Worm (Caenorhabditis elegans) whole organism, L4 larva: ENCODE results near the gene F01G12.18.

Experiments
- F10B5.3 ChIP-seq: sonication (generic microtip); optimal IDR thresholded peaks from 2 replicates; lab custom pipeline; 2016; ENCODE audit warnings: mild to moderate bottlenecking, missing genetic modification characterization, missing compliant biosample characterization
- F26F4.8 ChIP-seq: fragments of 200-800 bp; sonication (Bioruptor generic); conservative IDR thresholded peaks from 2 replicates; pipeline ENCODE4 v1.3.6; 2022; ENCODE audit warnings: missing genetic modification characterization, missing compliant biosample characterization
- F37D6.2 ChIP-seq: sonication (generic microtip); optimal IDR thresholded peaks from 2 replicates; lab custom pipeline; 2016; ENCODE audit warnings: mild to moderate bottlenecking, missing genetic modification characterization, missing compliant biosample characterization
- F44E2.7 ChIP-seq: fragments of 200-800 bp; sonication (Bioruptor generic); IDR thresholded peaks from 2 replicates; pipeline ENCODE4 v2.1.2; 2022; ENCODE audit warnings: missing genetic modification characterization, missing compliant biosample characterization
- T26A8.4 ChIP-seq: fragments of 200-800 bp; sonication (Bioruptor generic); IDR thresholded peaks from 2 replicates; pipeline ENCODE4 v1.3.6; 2022; ENCODE audit warnings: missing genetic modification characterization, missing compliant biosample characterization
- Y105C5A.15 ChIP-seq: fragments of 200-800 bp; sonication (Bioruptor generic); IDR thresholded peaks from 2 replicates; pipeline ENCODE4 v1.3.6; 2022; ENCODE audit warnings: missing genetic modification characterization, missing compliant biosample characterization
- aha-1 ChIP-seq: fragments of 150-350 bp; peaks from one replicate; lab custom pipeline; 2014; ENCODE audit warnings: missing biosample characterization, missing genetic modification characterization
- ama-1 ChIP-seq: fragments of 150-350 bp; optimal IDR thresholded peaks from 2 replicates; lab custom pipeline; 2014; ENCODE audit warnings: inconsistent platforms, mixed read lengths
- arid-1 ChIP-seq: fragments of 200-800 bp; sonication (Bioruptor generic); conservative IDR thresholded peaks from 2 replicates; pipeline ENCODE4 v1.3.6; 2022; ENCODE audit warnings: missing genetic modification reagents, missing genetic modification characterization, missing compliant biosample characterization
- attf-4 ChIP-seq: sonication (generic microtip); optimal IDR thresholded peaks from 3 replicates; lab custom pipeline; 2017; ENCODE audit warnings: missing biosample characterization, missing genetic modification characterization
- ceh-28 ChIP-seq: fragments of 150-350 bp; optimal IDR thresholded peaks from 2 replicates; lab custom pipeline; 2014; ENCODE audit warnings: missing biosample characterization, missing genetic modification reagents, missing genetic modification characterization
- ceh-82 ChIP-seq: sonication (generic microtip); optimal IDR thresholded peaks from 2 replicates; lab custom pipeline; 2017; ENCODE audit warnings: missing biosample characterization, missing genetic modification characterization
- ctbp-1 ChIP-seq: fragments of 200-800 bp; sonication (Bioruptor generic); IDR thresholded peaks from 2 replicates; pipeline ENCODE4 v1.3.6; 2022; ENCODE audit warnings: missing genetic modification reagents, missing genetic modification characterization, missing compliant biosample characterization
- dmd-9 ChIP-seq: fragments of 200-800 bp; sonication (Bioruptor generic); IDR thresholded peaks from 2 replicates; pipeline ENCODE4 v1.3.6; 2022; ENCODE audit warnings: missing genetic modification reagents, missing genetic modification characterization, missing compliant biosample characterization
- fkh-10 ChIP-seq: fragments of 150-350 bp; optimal IDR thresholded peaks from 2 replicates; lab custom pipeline; 2014; ENCODE audit warnings: missing biosample characterization, missing genetic modification reagents, missing genetic modification characterization
- hif-1 ChIP-seq, 2 experiments: sonication (generic microtip); optimal IDR thresholded peaks; 2 replicates each; lab custom pipeline; 2016 to 2017; ENCODE audit warnings: missing compliant biosample characterization in 2 of 2, missing genetic modification characterization in 2 of 2, missing genetic modification reagents in 2 of 2, missing genotype in 2 of 2, mild to moderate bottlenecking in 1 of 2
- hlh-11 ChIP-seq: fragments of 200-800 bp; sonication (Bioruptor generic); optimal IDR thresholded peaks from 2 replicates; lab custom pipeline; 2018; ENCODE audit warnings: mild to moderate bottlenecking, missing genetic modification characterization, missing compliant biosample characterization
- hlh-30 ChIP-seq: sonication (generic microtip); optimal IDR thresholded peaks from 2 replicates; lab custom pipeline; 2017; ENCODE audit warnings: antibody characterized with exemption, mild to moderate bottlenecking, missing genetic modification characterization, missing compliant biosample characterization; ENCODE audit not compliant: insufficient read depth
- lim-7 ChIP-seq: fragments of 200-800 bp; sonication (Bioruptor generic); IDR thresholded peaks from 2 replicates; pipeline ENCODE4 v1.3.6; 2022; ENCODE audit warnings: missing genetic modification characterization, missing compliant biosample characterization
- lin-1 ChIP-seq: fragments of 200-800 bp; sonication (Bioruptor generic); IDR thresholded peaks from 2 replicates; pipeline ENCODE4 v1.3.6; 2022; ENCODE audit warnings: missing genetic modification reagents, missing genetic modification characterization, missing compliant biosample characterization
- lin-15B ChIP-seq: fragments of 150-350 bp; sonication (generic microtip); optimal IDR thresholded peaks from 3 replicates; lab custom pipeline; 2014; ENCODE audit warnings: missing biosample characterization, missing genetic modification characterization
- lin-29 ChIP-seq: fragments of 200-800 bp; sonication (Bioruptor generic); IDR thresholded peaks from 2 replicates; pipeline ENCODE4 v1.3.6; 2022; ENCODE audit warnings: missing genetic modification reagents, missing genetic modification characterization, missing compliant biosample characterization
- lsy-2 ChIP-seq, 2 experiments: fragments of 150-350 bp in 1 of 2; sonication (generic microtip) in 1 of 2; optimal IDR thresholded peaks; 2 replicates each; lab custom pipeline; 2014 to 2017; ENCODE audit warnings: missing biosample characterization in 2 of 2, missing genetic modification characterization in 2 of 2
- madf-5 ChIP-seq, 2 experiments: fragments of 200-800 bp; sonication (Bioruptor generic); IDR thresholded peaks; 2 replicates each; pipeline ENCODE4 v1.3.6; 2022; ENCODE audit warnings: missing compliant biosample characterization in 2 of 2, missing genetic modification characterization in 2 of 2
- madf-9 ChIP-seq: fragments of 200-800 bp; sonication (Bioruptor generic); conservative IDR thresholded peaks from 2 replicates; pipeline ENCODE4 v1.3.6; 2022; ENCODE audit warnings: missing genetic modification reagents, missing genetic modification characterization, missing compliant biosample characterization
- mxl-2 ChIP-seq: fragments of 200-800 bp; sonication (Bioruptor generic); conservative IDR thresholded peaks from 2 replicates; pipeline ENCODE4 v1.3.6; 2022; ENCODE audit warnings: missing genetic modification reagents, missing genetic modification characterization, missing compliant biosample characterization
- nhr-111 ChIP-seq: fragments of 200-800 bp; sonication (Bioruptor generic); optimal IDR thresholded peaks from 2 replicates; lab custom pipeline; 2018; ENCODE audit warnings: mild to moderate bottlenecking, missing genetic modification characterization, missing compliant biosample characterization
- nhr-28 ChIP-seq: fragments of 150-350 bp; optimal IDR thresholded peaks from 2 replicates; lab custom pipeline; 2014; ENCODE audit warnings: missing biosample characterization, missing genetic modification characterization
- nhr-42 ChIP-seq: fragments of 200-800 bp; sonication (Bioruptor generic); IDR thresholded peaks from 2 replicates; pipeline ENCODE4 v1.3.6; 2022; ENCODE audit warnings: missing genetic modification characterization, missing compliant biosample characterization
- nhr-76 ChIP-seq: fragments of 150-350 bp; optimal IDR thresholded peaks from 2 replicates; lab custom pipeline; 2014; ENCODE audit warnings: missing biosample characterization, missing genetic modification characterization
- pha-4 ChIP-seq, 2 experiments: fragments of 150-350 bp in 1 of 2; fragments of 200-800 bp in 1 of 2; sonication (Bioruptor generic) in 1 of 2; IDR thresholded peaks in 1 of 2; optimal IDR thresholded peaks in 1 of 2; 2 replicates each; pipeline versions ENCODE4 v1.3.6 to Lab custom; 2014 to 2022; ENCODE audit warnings: missing genetic modification characterization in 2 of 2, missing genetic modification reagents in 2 of 2, missing biosample characterization in 1 of 2, missing compliant biosample characterization in 1 of 2
- php-3 ChIP-seq: fragments of 200-800 bp; sonication (Bioruptor generic); IDR thresholded peaks from 2 replicates; pipeline ENCODE4 v1.3.6; 2022; ENCODE audit warnings: missing genetic modification reagents, missing genetic modification characterization, missing compliant biosample characterization
- pqm-1 ChIP-seq: sonication (generic microtip); optimal IDR thresholded peaks from 2 replicates; lab custom pipeline; 2017; ENCODE audit warnings: missing biosample characterization, missing genetic modification characterization
- set-16 ChIP-seq: fragments of 200-800 bp; sonication (Bioruptor generic); IDR thresholded peaks from 2 replicates; pipeline ENCODE4 v1.3.6; 2022; ENCODE audit warnings: missing genetic modification reagents, missing genetic modification characterization, missing compliant biosample characterization
- skn-1 ChIP-seq: fragments of 150-350 bp; optimal IDR thresholded peaks from 2 replicates; lab custom pipeline; 2014; ENCODE audit warnings: missing biosample characterization, missing genetic modification characterization
- tag-97 ChIP-seq: fragments of 200-800 bp; sonication (Bioruptor generic); IDR thresholded peaks from 2 replicates; pipeline ENCODE4 v1.3.6; 2022; ENCODE audit warnings: missing genetic modification characterization, missing compliant biosample characterization
- unc-39 ChIP-seq: sonication (generic microtip); optimal IDR thresholded peaks from 2 replicates; lab custom pipeline; 2017; ENCODE audit warnings: missing biosample characterization, missing genetic modification characterization
- unc-62 ChIP-seq, 3 experiments: fragments of 150-350 bp in 1 of 3; sonication (generic microtip); optimal IDR thresholded peaks in 2 of 3; peaks in 1 of 3; 1 replicate in 1 of 3; 2 replicates in 2 of 3; lab custom pipeline; 2014 to 2017; ENCODE audit warnings: missing biosample characterization in 3 of 3, missing genetic modification characterization in 3 of 3, missing genetic modification reagents in 3 of 3, missing genotype in 1 of 3
- vab-7 ChIP-seq: fragments of 200-800 bp; sonication (Bioruptor generic); IDR thresholded peaks from 2 replicates; pipeline ENCODE4 v1.3.6; 2022; ENCODE audit warnings: missing genetic modification reagents, missing genetic modification characterization, missing compliant biosample characterization
- zag-1 ChIP-seq: fragments of 150-350 bp; optimal IDR thresholded peaks from 2 replicates; lab custom pipeline; 2014; ENCODE audit warnings: missing biosample characterization, missing genetic modification characterization
- zip-2 ChIP-seq: fragments of 150-350 bp; optimal IDR thresholded peaks from 2 replicates; lab custom pipeline; 2014; ENCODE audit warnings: missing biosample characterization, missing genetic modification characterization
- ztf-11 ChIP-seq: fragments of 150-350 bp; optimal IDR thresholded peaks from 2 replicates; lab custom pipeline; 2014; ENCODE audit warnings: missing biosample characterization, missing genetic modification characterization
- ztf-7 ChIP-seq: fragments of 150-350 bp; optimal IDR thresholded peaks from 2 replicates; lab custom pipeline; 2014; ENCODE audit warnings: missing biosample characterization, missing genetic modification characterization

Gene F01G12.18

DNA sequence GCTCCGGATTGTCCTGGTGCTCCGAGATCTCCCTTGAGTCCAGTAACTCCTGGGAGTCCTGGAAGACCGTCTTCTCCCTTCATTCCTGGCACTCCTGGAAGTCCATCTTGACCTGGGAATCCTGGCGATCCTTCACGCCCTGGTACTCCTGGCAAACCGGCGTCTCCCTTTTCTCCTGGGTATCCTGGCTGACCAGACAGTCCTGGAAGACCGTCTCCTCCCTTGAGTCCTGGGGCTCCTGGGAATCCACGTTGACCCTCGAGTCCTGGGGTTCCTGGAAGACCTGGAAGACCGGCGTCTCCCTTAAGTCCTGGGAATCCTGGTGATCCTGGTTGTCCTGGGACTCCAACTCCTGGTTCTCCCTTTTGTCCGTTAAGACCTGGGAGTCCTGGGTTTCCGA, 14.3 kb downstream of the F01G12.18 start:
- TF ChIP-seq ama-1 (lab: Kevin White, UChicago) (no peak), set-16 (peak; percentile 84)

DNA sequence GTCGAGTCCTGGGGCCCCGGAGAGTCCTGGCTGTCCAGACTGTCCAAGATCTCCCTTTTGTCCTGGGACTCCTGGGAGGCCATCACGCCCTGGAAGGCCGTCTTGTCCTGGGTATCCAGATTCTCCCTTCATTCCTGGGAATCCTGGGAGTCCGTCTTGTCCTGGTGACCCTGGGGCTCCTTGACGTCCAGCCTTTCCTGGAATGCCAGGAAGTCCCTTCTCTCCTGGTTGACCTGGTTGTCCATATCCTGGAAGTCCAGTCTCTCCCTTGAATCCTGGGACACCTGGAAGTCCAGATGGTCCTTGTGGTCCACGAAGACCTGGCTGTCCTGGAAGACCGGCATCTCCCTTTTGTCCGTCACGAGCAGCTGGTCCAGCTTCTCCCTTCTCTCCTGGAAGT, 15.2 kb downstream of the F01G12.18 start:
- TF ChIP-seq aha-1 (peak; percentile 20), lin-15B (tag; lab: Kevin White, UChicago) (no peak), set-16 (peak; percentile 80)

DNA sequence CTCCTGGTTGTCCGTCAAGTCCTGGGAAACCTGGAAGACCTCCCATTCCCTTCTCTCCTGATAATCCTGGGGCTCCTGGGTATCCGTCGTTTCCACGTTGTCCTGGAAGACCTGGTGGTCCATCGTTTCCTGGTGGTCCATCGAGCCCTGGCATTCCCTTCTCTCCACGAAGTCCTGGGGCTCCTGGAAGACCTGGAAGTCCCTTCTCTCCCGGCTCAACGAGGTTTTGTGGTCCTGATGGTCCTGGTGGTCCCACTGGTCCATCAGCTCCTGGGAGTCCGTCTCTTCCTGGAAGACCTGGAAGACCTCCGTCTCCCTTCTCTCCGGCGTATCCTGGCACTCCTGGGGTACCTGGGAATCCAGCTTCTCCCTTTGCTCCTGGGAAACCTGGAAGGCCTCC, 16.4 kb downstream of the F01G12.18 start:
- TF ChIP-seq vab-7 (GFP tag; lab: Robert Waterston, UW) = no peak
- no peak for TF ChIP-seq ceh-28
- TF ChIP-seq attf-4 (tag; lab: Kevin White, UChicago) = no peak
- TF ChIP-seq Y105C5A.15 = no peak
- TF ChIP-seq zip-2 (tag; lab: Kevin White, UChicago) = no peak
- peak; percentile 89 for TF ChIP-seq set-16
- peak in 1 of 2 experiments; percentile 3 for TF ChIP-seq unc-62 (GFP tag; optimal IDR thresholded peaks at IDR 0.05 in 1 of 2; lab: Kevin White, UChicago)
- TF ChIP-seq unc-62 (tag; optimal IDR thresholded peaks at IDR 0.05; lab: Kevin White, UChicago) = no peak

DNA sequence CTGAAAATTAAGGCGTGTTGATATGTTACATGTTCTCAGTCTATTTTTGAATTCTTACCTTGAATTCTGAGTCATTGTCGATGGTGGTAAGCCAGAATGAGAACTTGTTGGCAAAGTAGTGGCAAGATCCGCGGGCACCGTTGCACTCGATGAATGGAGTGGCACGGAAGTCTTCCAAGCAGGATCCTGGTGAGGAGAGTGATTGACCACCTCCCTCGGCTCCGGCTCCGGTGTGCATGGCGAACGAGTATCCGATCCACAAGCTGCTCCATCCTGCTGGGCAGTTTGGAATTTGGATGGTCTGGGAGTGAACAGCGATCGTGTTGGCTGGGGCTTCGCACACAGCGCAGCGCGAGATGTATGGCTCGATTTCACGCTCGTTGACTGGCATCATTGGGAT, 17.2 kb downstream of the F01G12.18 start:
- peak; percentile 75 for TF ChIP-seq set-16
- TF ChIP-seq hlh-30 (tag; lab: Kevin White, UChicago) = no peak

DNA sequence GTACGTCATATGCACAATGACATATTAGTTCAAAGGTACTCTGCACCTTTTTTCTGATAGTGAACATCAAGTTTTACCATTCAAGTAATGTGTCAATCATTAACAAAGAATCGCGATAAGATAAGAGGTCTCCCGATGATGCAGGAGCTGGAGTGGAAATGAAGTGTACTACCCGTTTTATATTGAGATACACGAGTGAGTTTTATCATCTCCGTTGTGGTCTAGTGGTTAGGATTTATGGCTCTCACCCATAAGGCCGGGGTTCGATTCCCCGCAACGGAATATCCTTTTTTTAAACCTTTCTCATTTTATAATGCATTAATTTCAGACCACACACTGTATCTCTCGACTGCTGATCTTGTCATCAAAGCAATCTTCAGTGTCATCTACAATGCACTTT, 20.4 kb downstream of the F01G12.18 start:
- TF ChIP-seq nhr-42 (GFP tag; lab: Robert Waterston, UW) (peak; percentile 43; the same call in 1 of the 2 replicates), mxl-2 (GFP tag; lab: Robert Waterston, UW) (0 out of 2 replicates have a peak, but pooled peaks have one; percentile 6), dmd-9 (GFP tag; lab: Robert Waterston, UW) (peak; percentile 56; the same call in 1 of the 2 replicates), ceh-82 (no peak), lin-1 (peak; percentile 82; the same call in 1 of the 2 replicates), F26F4.8 (GFP tag; lab: Robert Waterston, UW) (peak; percentile 68; the same call in 1 of the 2 replicates), arid-1 (GFP tag; lab: Robert Waterston, UW) (peak; percentile 64; the same call in 1 of the 2 replicates), unc-39 (no peak), T26A8.4 (GFP tag; lab: Robert Waterston, UW) (peak; percentile 77), F37D6.2 (tag; lab: Kevin White, UChicago) (no peak), nhr-76 (no peak), lim-7 (GFP tag; lab: Robert Waterston, UW) (peak; percentile 65), hlh-11 (tag; lab: Kevin White, UChicago) (peak; percentile 83), pha-4 (GFP tag; IDR thresholded peaks at IDR 0.05; lab: Robert Waterston, UW) (peak; percentile 81; the same call in 1 of the 2 replicates), pha-4 (tag; optimal IDR thresholded peaks at IDR 0.05; lab: Kevin White, UChicago) (no peak), ztf-7 (tag; lab: Kevin White, UChicago) (peak; percentile 77), fkh-10 (peak; percentile 11), madf-5 (GFP tag; IDR thresholded peaks at IDR 0.05; lab: Robert Waterston, UW) (peak in 1 of 2 experiments; percentile 67; a peak in 1 of 4 replicates), ctbp-1 (peak; percentile 72), ztf-11 (tag; lab: Kevin White, UChicago) (no peak), nhr-111 (GFP tag; lab: Kevin White, UChicago) (peak; percentile 33), nhr-28 (no peak), zag-1 (tag; lab: Kevin White, UChicago) (no peak), F44E2.7 (GFP tag; lab: Robert Waterston, UW) (0 out of 2 replicates have a peak, but pooled peaks have one; percentile 36), hif-1 (tag; optimal IDR thresholded peaks at IDR 0.05; lab: Kevin White, UChicago) (peak in 1 of 2 experiments; percentile 29), Y105C5A.15 (0 out of 2 replicates have a peak, but pooled peaks have one; percentile 74), php-3 (GFP tag; lab: Robert Waterston, UW) (peak; percentile 73; the same call in 1 of the 2 replicates), skn-1 (tag; lab: Kevin White, UChicago) (no peak), madf-9 (peak; percentile 52; the same call in 1 of the 2 replicates), pqm-1 (tag; lab: Kevin White, UChicago) (peak; percentile 94), tag-97 (GFP tag; lab: Robert Waterston, UW) (no peak), lin-29 (peak; percentile 56; the same call in 1 of the 2 replicates), lsy-2 (tag; optimal IDR thresholded peaks at IDR 0.05; lab: Kevin White, UChicago) (peak in 1 of 2 experiments; percentile 61), F10B5.3 (tag; lab: Kevin White, UChicago) (no peak)
